Worm (Caenorhabditis elegans): ENCODE data around the gene scav-5.

The scav-5 gene

ce11 chrX:9850258-9850657 lies 7.9 kb upstream of the scav-5 start, which contains the start of gene lec-8 (continued):
- no peak for TF ChIP-seq zfp-2 (tag; optimal IDR thresholded peaks at IDR 0.05)
- TF ChIP-seq R02D3.7 (tag; optimal IDR thresholded peaks at IDR 0.05): no peak
- no peak for TF ChIP-seq ZK546.5 (tag; optimal IDR thresholded peaks at IDR 0.05)
- TF ChIP-seq nhr-11 (tag; optimal IDR thresholded peaks at IDR 0.05): no peak
- TF ChIP-seq nhr-25 (tag; optimal IDR thresholded peaks at IDR 0.05; ENCODE audit: borderline replicate concordance, insufficient read depth): no peak
- TF ChIP-seq gei-8 (GFP tag; optimal IDR thresholded peaks at IDR 0.05): no peak
- no peak for TF ChIP-seq lin-13 (GFP tag; optimal IDR thresholded peaks at IDR 0.05)
- TF ChIP-seq zip-11 (GFP tag; IDR thresholded peaks at IDR 0.05): no peak
- TF ChIP-seq mxl-3 (GFP tag; optimal IDR thresholded peaks at IDR 0.05): no peak
- no peak for TF ChIP-seq mdt-29 (GFP tag; IDR thresholded peaks at IDR 0.05)
- no peak for TF ChIP-seq ceh-32 (tag; optimal IDR thresholded peaks at IDR 0.05; ENCODE audit: poor library complexity)
- TF ChIP-seq ceh-44 (GFP tag; IDR thresholded peaks at IDR 0.05): no peak
- no peak for TF ChIP-seq cey-2 (tag; optimal IDR thresholded peaks at IDR 0.05; ENCODE audit: borderline replicate concordance, insufficient read depth)
- TF ChIP-seq aly-2 (tag; optimal IDR thresholded peaks at IDR 0.05): no peak
- no peak for TF ChIP-seq daf-16 (GFP tag; optimal IDR thresholded peaks at IDR 0.05)
- TF ChIP-seq daf-16 (tag; optimal IDR thresholded peaks at IDR 0.05): peak; percentile 81
- TF ChIP-seq jun-1 (tag; optimal IDR thresholded peaks at IDR 0.05): no peak
- no peak for TF ChIP-seq ZK337.2 (GFP tag; IDR thresholded peaks at IDR 0.05)
- peak; percentile 82 for TF ChIP-seq aha-1 (tag)
- no peak for TF ChIP-seq egl-43 (GFP tag; IDR thresholded peaks at IDR 0.05)
- no peak for TF ChIP-seq hmg-1.1 (GFP tag; IDR thresholded peaks at IDR 0.05)
- no peak for TF ChIP-seq fkh-10 (GFP tag; optimal IDR thresholded peaks at IDR 0.05)
- no peak for TF ChIP-seq rbr-2 (tag; optimal IDR thresholded peaks at IDR 0.05)
- no peak for TF ChIP-seq fos-1 (tag; optimal IDR thresholded peaks at IDR 0.05)
- TF ChIP-seq lin-1 (GFP tag; IDR thresholded peaks at IDR 0.05): no peak
- no peak for TF ChIP-seq ztf-7 (tag; optimal IDR thresholded peaks at IDR 0.05)
- no peak for TF ChIP-seq ama-1 (optimal IDR thresholded peaks at IDR 0.05)
- no peak for TF ChIP-seq lin-39 (tag; optimal IDR thresholded peaks at IDR 0.05)
- no peak for TF ChIP-seq zag-1 (tag; optimal IDR thresholded peaks at IDR 0.05)
- TF ChIP-seq F37D6.2 (tag; optimal IDR thresholded peaks at IDR 0.05): no peak
- no peak for TF ChIP-seq Y75B8A.6 (GFP tag; IDR thresholded peaks at IDR 0.05)
- peak; percentile 69 for TF ChIP-seq php-3 (GFP tag; IDR thresholded peaks at IDR 0.05)
- TF ChIP-seq pha-4 (GFP tag; IDR thresholded peaks at IDR 0.05): no peak
- TF ChIP-seq pha-4 (tag; optimal IDR thresholded peaks at IDR 0.05): no peak
- TF ChIP-seq mdl-1 (tag; optimal IDR thresholded peaks at IDR 0.05): no peak
- no peak for TF ChIP-seq ceh-82 (tag; optimal IDR thresholded peaks at IDR 0.05)
- no peak for TF ChIP-seq Y105C5A.15 (GFP tag; IDR thresholded peaks at IDR 0.05)
- no peak for TF ChIP-seq mep-1 (tag; optimal IDR thresholded peaks at IDR 0.05)
- TF ChIP-seq nhr-76 (tag; optimal IDR thresholded peaks at IDR 0.05): no peak
- TF ChIP-seq nhr-48 (tag; optimal IDR thresholded peaks at IDR 0.05): no peak
- no peak for TF ChIP-seq daf-12 (tag; optimal IDR thresholded peaks at IDR 0.05)
- TF ChIP-seq arid-1 (GFP tag; conservative IDR thresholded peaks at IDR 0.05): no peak
- TF ChIP-seq zip-2 (tag; optimal IDR thresholded peaks at IDR 0.05): no peak
- no peak for TF ChIP-seq lim-7 (GFP tag; IDR thresholded peaks at IDR 0.05)
- TF ChIP-seq mes-2 (tag; optimal IDR thresholded peaks at IDR 0.05; ENCODE audit: poor library complexity, severe bottlenecking): no peak
- TF ChIP-seq F44E2.7 (GFP tag; IDR thresholded peaks at IDR 0.05): no peak
- TF ChIP-seq spr-3 (GFP tag; optimal IDR thresholded peaks at IDR 0.05): no peak
- TF ChIP-seq nhr-237 (tag; optimal IDR thresholded peaks at IDR 0.05): no peak
- no peak for TF ChIP-seq F26F4.8 (GFP tag; conservative IDR thresholded peaks at IDR 0.05)
- no peak for TF ChIP-seq hif-1 (tag; optimal IDR thresholded peaks at IDR 0.05)
- TF ChIP-seq sdz-12 (GFP tag; optimal IDR thresholded peaks at IDR 0.05): no peak
- TF ChIP-seq spr-1 (tag; optimal IDR thresholded peaks at IDR 0.05): no peak
- TF ChIP-seq ctbp-1 (GFP tag; IDR thresholded peaks at IDR 0.05): no peak
- TF ChIP-seq skn-1 (tag; optimal IDR thresholded peaks at IDR 0.05): no peak

All from whole organism, L4 larva.